Worm (Caenorhabditis elegans) whole organism, L1 larva: ENCODE data around the gene grl-18.
A peak's percentile ranks its signal among the peaks of the same experiment; 100 is the strongest.

Experiments used
- C34B4.2 ChIP-seq: sonication (generic microtip); optimal IDR thresholded peaks from 2 replicates; lab custom pipeline; 2017; ENCODE audit warnings: mild to moderate bottlenecking, missing genetic modification characterization, missing compliant biosample characterization
- ama-1 ChIP-seq: fragments of 150-350 bp; optimal IDR thresholded peaks from 2 replicates; lab custom pipeline; 2014
- blmp-1 ChIP-seq: fragments of 150-350 bp; optimal IDR thresholded peaks from 2 replicates; lab custom pipeline; 2014; ENCODE audit warnings: missing biosample characterization, missing genetic modification characterization
- dpl-1 ChIP-seq, 3 experiments: fragments of 150-350 bp in 2 of 3; sonication (generic microtip) in 1 of 3; optimal IDR thresholded peaks; 2 replicates each; lab custom pipeline; 2014 to 2017; ENCODE audit warnings: missing biosample characterization in 3 of 3, missing genetic modification characterization in 3 of 3, missing genetic modification reagents in 3 of 3
- efl-1 ChIP-seq, 4 experiments: fragments of 150-350 bp; optimal IDR thresholded peaks in 3 of 4; peaks in 1 of 4; 1 replicate in 1 of 4; 2 replicates in 3 of 4; lab custom pipeline; 2014; ENCODE audit warnings: missing biosample characterization in 2 of 4, missing genetic modification characterization in 2 of 4, missing genetic modification reagents in 2 of 4
- egl-27 ChIP-seq, 2 experiments: fragments of 150-350 bp in 1 of 2; sonication (generic microtip); optimal IDR thresholded peaks; 3 replicates each; lab custom pipeline; 2017 to 2018; ENCODE audit warnings: missing biosample characterization in 2 of 2, missing genetic modification characterization in 2 of 2, missing genetic modification reagents in 2 of 2
- elt-2 ChIP-seq: sonication (generic microtip); optimal IDR thresholded peaks from 2 replicates; lab custom pipeline; 2016; ENCODE audit warnings: missing genetic modification characterization, mild to moderate bottlenecking, inconsistent platforms, missing compliant biosample characterization, missing genetic modification reagents
- elt-3 ChIP-seq, 6 experiments: fragments of 150-350 bp in 1 of 6; sonication (generic microtip); optimal IDR thresholded peaks; 2 replicates each; lab custom pipeline; 2017 to 2018; ENCODE audit warnings: missing biosample characterization in 6 of 6, missing genetic modification characterization in 6 of 6, inconsistent platforms in 1 of 6
- ets-5 ChIP-seq: fragments of 200-800 bp; sonication (Bioruptor generic); IDR thresholded peaks from 2 replicates; pipeline ENCODE4 v1.3.6; 2022; ENCODE audit warnings: missing genetic modification characterization, missing compliant biosample characterization
- fkh-8 ChIP-seq: sonication (generic microtip); optimal IDR thresholded peaks from 2 replicates; lab custom pipeline; 2016; ENCODE audit warnings: mild to moderate bottlenecking, missing genetic modification characterization, missing compliant biosample characterization
- fos-1 ChIP-seq: fragments of 150-350 bp; optimal IDR thresholded peaks from 2 replicates; lab custom pipeline; 2014; ENCODE audit warnings: missing biosample characterization, missing genetic modification characterization
- grh-1 ChIP-seq: fragments of 200-800 bp; sonication (Bioruptor generic); IDR thresholded peaks from 2 replicates; pipeline ENCODE4 v1.3.6; 2022; ENCODE audit warnings: missing genetic modification reagents, missing genetic modification characterization, missing compliant biosample characterization
- hpl-2 ChIP-seq: fragments of 150-350 bp; optimal IDR thresholded peaks from 2 replicates; lab custom pipeline; 2014; ENCODE audit warnings: missing biosample characterization, missing genetic modification reagents, missing genetic modification characterization
- isw-1 ChIP-seq: fragments of 200-800 bp; sonication (Bioruptor generic); IDR thresholded peaks from 2 replicates; pipeline ENCODE4 v1.3.6; 2022; ENCODE audit warnings: missing genetic modification characterization, missing compliant biosample characterization
- lin-14 ChIP-seq: fragments of 200-800 bp; sonication (Bioruptor generic); optimal IDR thresholded peaks from 2 replicates; lab custom pipeline; 2018; ENCODE audit warnings: mild to moderate bottlenecking, missing genetic modification characterization, moderate library complexity, missing compliant biosample characterization
- lin-15B ChIP-seq: fragments of 150-350 bp; sonication (generic microtip); optimal IDR thresholded peaks from 3 replicates; lab custom pipeline; 2014; ENCODE audit warnings: missing biosample characterization, missing genetic modification characterization
- lin-35 ChIP-seq, 2 experiments: fragments of 150-350 bp; optimal IDR thresholded peaks; 2 replicates each; lab custom pipeline; 2014; ENCODE audit warnings: missing biosample characterization in 2 of 2, missing genetic modification characterization in 2 of 2, missing genetic modification reagents in 2 of 2
- lin-39 ChIP-seq: fragments of 150-350 bp; optimal IDR thresholded peaks from 2 replicates; lab custom pipeline; 2014; ENCODE audit warnings: missing biosample characterization, missing genetic modification reagents, missing genetic modification characterization
- nhr-20 ChIP-seq: sonication (generic microtip); optimal IDR thresholded peaks from 2 replicates; lab custom pipeline; 2016; ENCODE audit warnings: mild to moderate bottlenecking, missing genetic modification characterization, missing compliant biosample characterization
- nhr-47 ChIP-seq: sonication (generic microtip); optimal IDR thresholded peaks from 2 replicates; lab custom pipeline; 2016; ENCODE audit warnings: mild to moderate bottlenecking, missing genetic modification characterization, moderate library complexity, missing compliant biosample characterization
- nhr-76 ChIP-seq: sonication (generic microtip); optimal IDR thresholded peaks from 2 replicates; lab custom pipeline; 2017; ENCODE audit warnings: missing biosample characterization, missing genetic modification characterization
- nhr-85 ChIP-seq: sonication (generic microtip); peaks from one replicate; lab custom pipeline; 2016; ENCODE audit warnings: missing genetic modification characterization, inconsistent platforms, missing compliant biosample characterization
- nhr-90 ChIP-seq: sonication (generic microtip); optimal IDR thresholded peaks from 2 replicates; lab custom pipeline; 2016; ENCODE audit warnings: mild to moderate bottlenecking, missing genetic modification characterization, missing compliant biosample characterization; ENCODE audit not compliant: poor library complexity
- pag-3 ChIP-seq: sonication (generic microtip); optimal IDR thresholded peaks from 2 replicates; lab custom pipeline; 2017; ENCODE audit warnings: missing genetic modification characterization, mild to moderate bottlenecking, missing compliant biosample characterization, antibody characterized with exemption, borderline replicate concordance; ENCODE audit not compliant: insufficient read depth
- pqm-1 ChIP-seq: sonication (generic microtip); optimal IDR thresholded peaks from 3 replicates; lab custom pipeline; 2017; ENCODE audit warnings: missing biosample characterization, missing genetic modification characterization
- rnt-1 ChIP-seq: sonication (generic microtip); optimal IDR thresholded peaks from 2 replicates; lab custom pipeline; 2016; ENCODE audit warnings: mild to moderate bottlenecking, missing genetic modification characterization, moderate library complexity, missing compliant biosample characterization
- snpc-4 ChIP-seq: fragments of 150-350 bp; optimal IDR thresholded peaks from 2 replicates; lab custom pipeline; 2014; ENCODE audit warnings: missing biosample characterization, missing genetic modification characterization
- swsn-7 ChIP-seq: sonication (generic microtip); optimal IDR thresholded peaks from 2 replicates; lab custom pipeline; 2016; ENCODE audit warnings: missing genetic modification characterization, missing compliant biosample characterization
- unc-130 ChIP-seq: fragments of 150-350 bp; optimal IDR thresholded peaks from 2 replicates; lab custom pipeline; 2017; ENCODE audit warnings: missing biosample characterization, missing genetic modification characterization, inconsistent platforms
- unc-86 ChIP-seq: sonication (generic microtip); optimal IDR thresholded peaks from 2 replicates; lab custom pipeline; 2016; ENCODE audit warnings: missing genetic modification characterization, missing compliant biosample characterization
- zip-4 ChIP-seq: fragments of 200-800 bp; sonication (Bioruptor generic); optimal IDR thresholded peaks from 2 replicates; lab custom pipeline; 2018; ENCODE audit warnings: mild to moderate bottlenecking, missing genetic modification characterization, moderate library complexity, missing compliant biosample characterization

The grl-18 gene

ce11 chrV:5521735-5522241 lies 33.1 kb upstream of the grl-18 start, which contains the start of gene hir-1:
hir-1 (plus strand) TSS chrV:5522139.
- TF ChIP-seq nhr-20 (tag; lab: Kevin White, UChicago), result peak; percentile 14
- TF ChIP-seq efl-1 (optimal IDR thresholded peaks at IDR 0.05; lab: Kevin White, UChicago), result no peak
- TF ChIP-seq efl-1 (GFP tag; optimal IDR thresholded peaks at IDR 0.05 in 1 of 2; lab: Kevin White, UChicago), result peak in 1 of 2 experiments; percentile 90
- TF ChIP-seq blmp-1 (tag; lab: Kevin White, UChicago), result peak; percentile 60
- TF ChIP-seq fos-1 (tag; lab: Kevin White, UChicago), result no peak
- peak; percentile 66 for TF ChIP-seq nhr-85 (tag; lab: Kevin White, UChicago)
- TF ChIP-seq grh-1 (GFP tag; lab: Robert Waterston, UW), result 0 out of 2 replicates have a peak, but pooled peaks have one; percentile 8
- no peak for TF ChIP-seq elt-3 (tag; optimal IDR thresholded peaks at IDR 0.05; lab: Kevin White, UChicago)
- no peak for TF ChIP-seq unc-130

- TF ChIP-seq fkh-8 (no peak), elt-2 (tag; lab: Kevin White, UChicago) (peak; percentile 46), rnt-1 (no peak), ama-1 (lab: Kevin White, UChicago) (no peak), ets-5 (GFP tag; lab: Robert Waterston, UW) (no peak), efl-1 (optimal IDR thresholded peaks at IDR 0.05; lab: Kevin White, UChicago) (no peak), efl-1 (GFP tag; optimal IDR thresholded peaks at IDR 0.05 in 1 of 2; lab: Kevin White, UChicago) (peak in 1 of 2 experiments; percentile 49), C34B4.2 (no peak), snpc-4 (tag; lab: Kevin White, UChicago) (no peak), zip-4 (no peak), hpl-2 (GFP tag; lab: Kevin White, UChicago) (no peak), lin-35 (GFP tag; optimal IDR thresholded peaks at IDR 0.05; lab: Kevin White, UChicago) (peak in 1 of 2 experiments; percentile 1), nhr-76 (tag; lab: Kevin White, UChicago) (no peak)
Measured at ce11 chrV:5513630-5514378, 25.1 kb upstream of the grl-18 start, which contains the start of the genes hpo-15 and mms-19. hpo-15 (minus strand) TSS chrV:5513830. mms-19 (plus strand) TSS chrV:5514348.

- TF ChIP-seq pqm-1 (tag; lab: Kevin White, UChicago) (peak; percentile 75), pag-3 (tag; lab: Kevin White, UChicago) (no peak), lin-35 (GFP tag; optimal IDR thresholded peaks at IDR 0.05; lab: Kevin White, UChicago) (peak in 1 of 2 experiments; percentile 0), zip-4 (no peak), elt-2 (tag; lab: Kevin White, UChicago) (peak; percentile 80)
Measured at ce11 chrV:5512559-5512958, 23.9 kb upstream of the grl-18 start.

ce11 chrV:5511720-5512119 lies 23.1 kb upstream of the grl-18 start:
- TF ChIP-seq nhr-76 (tag; lab: Kevin White, UChicago), result no peak
- no peak for TF ChIP-seq dpl-1 (GFP tag; optimal IDR thresholded peaks at IDR 0.05; lab: Kevin White, UChicago)
- no peak for TF ChIP-seq fos-1 (tag; lab: Kevin White, UChicago)
- TF ChIP-seq lin-35 (GFP tag; optimal IDR thresholded peaks at IDR 0.05; lab: Kevin White, UChicago), result peak in 1 of 2 experiments; percentile 27
- peak; percentile 67 for TF ChIP-seq elt-2 (tag; lab: Kevin White, UChicago)

ce11 chrV:5509966-5510365 lies 21.3 kb upstream of the grl-18 start:
- TF ChIP-seq unc-86 (tag; lab: Kevin White, UChicago) (no peak), nhr-47 (tag; lab: Kevin White, UChicago) (no peak), nhr-90 (no peak), lin-14 (no peak), ets-5 (GFP tag; lab: Robert Waterston, UW) (no peak), swsn-7 (tag; lab: Kevin White, UChicago) (no peak), isw-1 (GFP tag; lab: Robert Waterston, UW) (no peak), lin-15B (tag; lab: Kevin White, UChicago) (no peak), lin-39 (tag; lab: Kevin White, UChicago) (no peak), snpc-4 (tag; lab: Kevin White, UChicago) (no peak), egl-27 (tag; optimal IDR thresholded peaks at IDR 0.05; lab: Kevin White, UChicago) (no peak)
